Fruit fly (Drosophila melanogaster) whole organism, adult: ENCODE measurements around the gene CG4660.

ENCODE experiments used
- CG14711 ChIP-seq: fragments of 200-800 bp; sonication (Bioruptor generic); optimal IDR thresholded peaks from 2 replicates; lab custom pipeline; 2018; ENCODE audit warnings: missing biosample characterization, mild to moderate bottlenecking, missing genetic modification characterization, moderate library complexity
- CG33017 ChIP-seq: fragments of 200-800 bp; sonication (Bioruptor generic); optimal IDR thresholded peaks from 2 replicates; lab custom pipeline; 2018; ENCODE audit warnings: missing biosample characterization, mild to moderate bottlenecking, missing genetic modification characterization, moderate library complexity
- pad ChIP-seq: fragments of 200-800 bp; sonication (Bioruptor generic); optimal IDR thresholded peaks from 3 replicates; lab custom pipeline; 2017; ENCODE audit warnings: missing biosample characterization, missing genetic modification characterization, mild to moderate bottlenecking, moderate library complexity, missing genetic modification reagents

- TF ChIP-seq pad, result no peak
- no peak for TF ChIP-seq CG33017 (tag; lab: Kevin White, UChicago)
- TF ChIP-seq CG14711 (tag; lab: Kevin White, UChicago), result no peak
Observed at dm6 chrX:6104724-6105123, 23.6 kb upstream of the CG4660 start.
